Fruit fly (Drosophila melanogaster) whole organism, wandering third instar larva: ENCODE data around the gene eRF1.

ENCODE experiments used
- Abd-B ChIP-seq: fragments of >200 bp; optimal IDR thresholded peaks from 2 replicates; lab custom pipeline; 2017; ENCODE audit warnings: missing biosample characterization, missing genetic modification characterization
- CG9705 ChIP-seq: fragments of 200-800 bp; sonication (Bioruptor generic); optimal IDR thresholded peaks from 2 replicates; lab custom pipeline; 2018; ENCODE audit warnings: missing biosample characterization, mild to moderate bottlenecking, missing genetic modification characterization
- Dif ChIP-seq: fragments of 200-275, 200-300 bp; sonication (Bioruptor generic); optimal IDR thresholded peaks from 2 replicates; lab custom pipeline; 2018; ENCODE audit warnings: missing biosample characterization, missing genetic modification characterization; ENCODE audit not compliant: partially characterized antibody
- Hnf4 ChIP-seq: fragments of 200-800 bp; sonication (Bioruptor generic); optimal IDR thresholded peaks from 2 replicates; lab custom pipeline; 2016; ENCODE audit warnings: missing biosample characterization, mild to moderate bottlenecking, missing genetic modification characterization
- Rel ChIP-seq, 2 experiments: fragments of 200-800 bp; sonication (Bioruptor generic) in 1 of 2; optimal IDR thresholded peaks; 2 replicates in 1 of 2; 3 replicates in 1 of 2; lab custom pipeline; 2016 to 2019; ENCODE audit warnings: mild to moderate bottlenecking in 2 of 2, missing biosample characterization in 2 of 2, missing genetic modification characterization in 2 of 2, moderate library complexity in 1 of 2
- Sp1 ChIP-seq: fragments of 200-800 bp; sonication (Bioruptor generic); optimal IDR thresholded peaks from 3 replicates; lab custom pipeline; 2019; ENCODE audit warnings: missing biosample characterization, mild to moderate bottlenecking, missing genetic modification characterization, moderate library complexity
- br ChIP-seq: fragments of 200-800 bp; sonication (Bioruptor generic); optimal IDR thresholded peaks from 2 replicates; lab custom pipeline; 2016; ENCODE audit warnings: missing biosample characterization, missing genetic modification characterization
- jim ChIP-seq: fragments of 175-275, 200-325 bp; sonication (Bioruptor generic); optimal IDR thresholded peaks from 2 replicates; lab custom pipeline; 2016; ENCODE audit warnings: missing biosample characterization, mild to moderate bottlenecking, missing genetic modification characterization
- lola ChIP-seq: fragments of >200 bp; optimal IDR thresholded peaks from 2 replicates; lab custom pipeline; 2017; ENCODE audit warnings: missing biosample characterization, missing genetic modification characterization
- psq ChIP-seq: fragments of 200-800 bp; sonication (Bioruptor generic); optimal IDR thresholded peaks from 3 replicates; lab custom pipeline; 2017; ENCODE audit warnings: missing biosample characterization, mild to moderate bottlenecking, missing genetic modification characterization, moderate library complexity
- rgr ChIP-seq: fragments of 200-800 bp; sonication (Bioruptor generic); optimal IDR thresholded peaks from 3 replicates; lab custom pipeline; 2016; ENCODE audit warnings: missing biosample characterization, mild to moderate bottlenecking, missing genetic modification characterization
- sage ChIP-seq: fragments of 200-800 bp; sonication (Bioruptor generic); optimal IDR thresholded peaks from 2 replicates; lab custom pipeline; 2016; ENCODE audit warnings: missing biosample characterization, mild to moderate bottlenecking, missing genetic modification characterization

dm6 chr3L:20387843-20388163 is 39.6 kb downstream of the eRF1 start:
- TF ChIP-seq Abd-B (GFP tag; lab: Kevin White, UChicago) (no peak), Sp1 (GFP tag; lab: Kevin White, UChicago) (no peak), Rel (GFP tag; optimal IDR thresholded peaks at IDR 0.05; lab: Kevin White, UChicago) (no peak), Rel (tag; optimal IDR thresholded peaks at IDR 0.05; lab: Kevin White, UChicago) (no peak), CG9705 (GFP tag; lab: Kevin White, UChicago) (no peak), psq (GFP tag; lab: Kevin White, UChicago) (no peak), lola (GFP tag; lab: Kevin White, UChicago) (no peak), rgr (no peak), sage (GFP tag; lab: Kevin White, UChicago) (no peak), br (GFP tag; lab: Kevin White, UChicago) (no peak), Dif (no peak), Hnf4 (GFP tag; lab: Kevin White, UChicago) (no peak), jim (GFP tag; lab: Kevin White, UChicago) (no peak)
